Worm (Caenorhabditis elegans): Measurements from ENCODE around the gene C45G9.4.

The C45G9.4 gene

ce11 chrIII:5018116-5018689 lies 44.3 kb upstream of the C45G9.4 start, which contains the start of gene wip-1 (continued):
- TF ChIP-seq fkh-3 (tag; optimal IDR thresholded peaks at IDR 0.05) (peak; percentile 21), attf-6 (GFP tag; IDR thresholded peaks at IDR 0.05) (peak; percentile 83), nfya-1 (tag; optimal IDR thresholded peaks at IDR 0.05; ENCODE audit: borderline replicate concordance, insufficient read depth) (no peak), F22D6.2 (tag; optimal IDR thresholded peaks at IDR 0.05) (peak; percentile 87), dpl-1 (GFP tag; optimal IDR thresholded peaks at IDR 0.05) (peak; percentile 86), ztf-28 (GFP tag; IDR thresholded peaks at IDR 0.05) (peak; percentile 92), ama-1 (optimal IDR thresholded peaks at IDR 0.05) (no peak), ama-1 (GFP tag; optimal IDR thresholded peaks at IDR 0.05) (peak; percentile 27 to 80), T26A5.8 (tag; optimal IDR thresholded peaks at IDR 0.05) (no peak), B0019.2 (GFP tag; conservative IDR thresholded peaks at IDR 0.05) (peak; percentile 91), ztf-18 (tag; optimal IDR thresholded peaks at IDR 0.05) (peak; percentile 100), lsl-1 (GFP tag; optimal IDR thresholded peaks at IDR 0.05) (peak; percentile 93), ztf-6 (GFP tag; IDR thresholded peaks at IDR 0.05) (0 out of 2 replicates have a peak, but pooled peaks have one; percentile 73), nhr-90 (tag; optimal IDR thresholded peaks at IDR 0.05) (peak; percentile 92), repo-1 (tag; optimal IDR thresholded peaks at IDR 0.05) (peak; percentile 96), lag-1 (GFP tag; IDR thresholded peaks at IDR 0.05) (no peak), mel-28 (tag; optimal IDR thresholded peaks at IDR 0.05; ENCODE audit: borderline replicate concordance) (peak; percentile 43), F57A8.1 (GFP tag; optimal IDR thresholded peaks at IDR 0.05) (peak; percentile 80), ceh-79 (tag; optimal IDR thresholded peaks at IDR 0.05) (peak; percentile 70), gei-17 (GFP tag; optimal IDR thresholded peaks at IDR 0.05) (peak; percentile 85), Y79H2A.3 (GFP tag; conservative IDR thresholded peaks at IDR 0.05) (peak; percentile 83), nhr-80 (tag; optimal IDR thresholded peaks at IDR 0.05) (peak; percentile 99), chd-7 (tag; optimal IDR thresholded peaks at IDR 0.05) (peak; percentile 89), ztf-25 (GFP tag; IDR thresholded peaks at IDR 0.05) (peak; percentile 47; the same call in 1 of the 2 replicates), ZK185.1 (tag; optimal IDR thresholded peaks at IDR 0.05; ENCODE audit: poor library complexity, severe bottlenecking) (peak; percentile 96), mcd-1 (GFP tag; IDR thresholded peaks at IDR 0.05) (peak; percentile 96), rcor-1 (GFP tag; IDR thresholded peaks at IDR 0.05) (peak; percentile 98), unc-62 (GFP tag; optimal IDR thresholded peaks at IDR 0.05) (peak; percentile 17), K11D2.4 (GFP tag; IDR thresholded peaks at IDR 0.05) (peak; percentile 94), dox-1 (GFP tag; IDR thresholded peaks at IDR 0.05) (peak; percentile 99), hlh-12 (tag; optimal IDR thresholded peaks at IDR 0.05) (no peak), F10E7.11 (tag; optimal IDR thresholded peaks at IDR 0.05) (peak; percentile 71), him-1 (tag; optimal IDR thresholded peaks at IDR 0.05) (peak; percentile 84), hlh-26 (GFP tag; conservative IDR thresholded peaks at IDR 0.05) (no peak), akir-1 (GFP tag; optimal IDR thresholded peaks at IDR 0.05) (peak; percentile 59), nhr-179 (tag; optimal IDR thresholded peaks at IDR 0.05) (no peak), rpc-1 (optimal IDR thresholded peaks at IDR 0.05) (peak; percentile 3), rpc-1 (tag; optimal IDR thresholded peaks at IDR 0.05) (peak; percentile 6), Y67H2A.10 (GFP tag; conservative IDR thresholded peaks at IDR 0.05) (peak; percentile 89), F49E8.2 (tag; optimal IDR thresholded peaks at IDR 0.05; ENCODE audit: insufficient read depth) (peak; percentile 95), cebp-2 (GFP tag; IDR thresholded peaks at IDR 0.05) (peak; percentile 81; the same call in 1 of the 2 replicates), nhr-27 (tag; optimal IDR thresholded peaks at IDR 0.05) (peak; percentile 72), lsy-27 (tag; optimal IDR thresholded peaks at IDR 0.05; ENCODE audit: borderline replicate concordance, insufficient read depth) (peak; percentile 81)
